Worm (Caenorhabditis elegans) whole organism, mixed stage, embryonic: Measurements from ENCODE around the gene R144.12.

Source experiments
- M03D4.4 ChIP-seq: sonication (generic microtip); optimal IDR thresholded peaks from 2 replicates; lab custom pipeline; 2017; ENCODE audit warnings: mild to moderate bottlenecking, missing genetic modification characterization, missing compliant biosample characterization
- bed-3 ChIP-seq: fragments of 200-800 bp; sonication (Bioruptor generic); optimal IDR thresholded peaks from 3 replicates; lab custom pipeline; 2018; ENCODE audit warnings: mild to moderate bottlenecking, missing genetic modification characterization, moderate library complexity, missing compliant biosample characterization
- blmp-1 ChIP-seq: fragments of 150-350 bp; optimal IDR thresholded peaks from 2 replicates; lab custom pipeline; 2014; ENCODE audit warnings: missing biosample characterization, missing genetic modification characterization
- ceh-39 ChIP-seq: fragments of 150-350 bp; optimal IDR thresholded peaks from 2 replicates; lab custom pipeline; 2014; ENCODE audit warnings: missing biosample characterization, missing genetic modification characterization
- ceh-43 ChIP-seq: fragments of 200-800 bp; sonication (Bioruptor generic); optimal IDR thresholded peaks from 2 replicates; lab custom pipeline; 2018; ENCODE audit warnings: mild to moderate bottlenecking, missing genetic modification characterization, moderate library complexity, missing compliant biosample characterization
- ceh-83 ChIP-seq: fragments of 200-800 bp; sonication (Bioruptor generic); optimal IDR thresholded peaks from 2 replicates; lab custom pipeline; 2018; ENCODE audit warnings: mild to moderate bottlenecking, missing genetic modification characterization, missing compliant biosample characterization
- ces-1 ChIP-seq: fragments of 150-350 bp; optimal IDR thresholded peaks from 2 replicates; lab custom pipeline; 2014; ENCODE audit warnings: missing biosample characterization, missing genetic modification reagents, missing genetic modification characterization
- cnd-1 ChIP-seq: fragments of 200-800 bp; sonication (Bioruptor generic); optimal IDR thresholded peaks from 2 replicates; lab custom pipeline; 2018; ENCODE audit warnings: mild to moderate bottlenecking, missing genetic modification characterization, missing compliant biosample characterization
- drap-1 ChIP-seq: fragments of 200-800 bp; sonication (Bioruptor generic); optimal IDR thresholded peaks from 3 replicates; lab custom pipeline; 2018; ENCODE audit warnings: mild to moderate bottlenecking, missing genetic modification characterization, missing compliant biosample characterization
- elt-1 ChIP-seq: sonication (generic microtip); optimal IDR thresholded peaks from 2 replicates; lab custom pipeline; 2017; ENCODE audit warnings: missing genetic modification characterization, mild to moderate bottlenecking, missing compliant biosample characterization, antibody characterized with exemption, moderate library complexity, borderline replicate concordance; ENCODE audit not compliant: insufficient read depth
- elt-3 ChIP-seq: fragments of 150-350 bp; optimal IDR thresholded peaks from 2 replicates; lab custom pipeline; 2014; ENCODE audit warnings: missing biosample characterization, missing genetic modification characterization
- flh-1 ChIP-seq: fragments of 200-800 bp; sonication (Bioruptor generic); optimal IDR thresholded peaks from 2 replicates; lab custom pipeline; 2018; ENCODE audit warnings: mild to moderate bottlenecking, missing genetic modification characterization, moderate library complexity, missing compliant biosample characterization
- ham-2 ChIP-seq: fragments of 200-800 bp; sonication (Bioruptor generic); optimal IDR thresholded peaks from 2 replicates; lab custom pipeline; 2018; ENCODE audit warnings: mild to moderate bottlenecking, missing genetic modification characterization, missing compliant biosample characterization
- hlh-1 ChIP-seq: fragments of 150-350 bp; optimal IDR thresholded peaks from 2 replicates; lab custom pipeline; 2014; ENCODE audit warnings: missing biosample characterization, missing genetic modification reagents, missing genetic modification characterization
- lin-13 ChIP-seq: fragments of 150-350 bp; optimal IDR thresholded peaks from 2 replicates; lab custom pipeline; 2014; ENCODE audit warnings: missing biosample characterization, missing genetic modification characterization
- lin-32 ChIP-seq: fragments of 200-800 bp; sonication (Bioruptor generic); optimal IDR thresholded peaks from 2 replicates; lab custom pipeline; 2018; ENCODE audit warnings: mild to moderate bottlenecking, missing genetic modification characterization, missing compliant biosample characterization
- lsy-2 ChIP-seq: fragments of 150-350 bp; optimal IDR thresholded peaks from 2 replicates; lab custom pipeline; 2014; ENCODE audit warnings: missing biosample characterization, missing genetic modification characterization
- mab-5 ChIP-seq: fragments of 150-350 bp; optimal IDR thresholded peaks from 2 replicates; lab custom pipeline; 2014; ENCODE audit warnings: missing biosample characterization, missing genetic modification characterization
- mep-1 ChIP-seq: fragments of 150-350 bp; optimal IDR thresholded peaks from 2 replicates; lab custom pipeline; 2017; ENCODE audit warnings: missing biosample characterization, missing genetic modification reagents, missing genetic modification characterization, inconsistent platforms
- mls-2 ChIP-seq: sonication (generic microtip); optimal IDR thresholded peaks from 2 replicates; lab custom pipeline; 2016; ENCODE audit warnings: mild to moderate bottlenecking, missing genetic modification characterization, moderate library complexity, missing compliant biosample characterization
- nhr-12 ChIP-seq: fragments of 150-350 bp; optimal IDR thresholded peaks from 2 replicates; lab custom pipeline; 2014; ENCODE audit warnings: missing biosample characterization, missing genetic modification characterization
- nhr-2 ChIP-seq: fragments of 150-350 bp; optimal IDR thresholded peaks from 2 replicates; lab custom pipeline; 2014; ENCODE audit warnings: missing biosample characterization, missing genetic modification characterization
- nhr-237 ChIP-seq: fragments of 150-350 bp; optimal IDR thresholded peaks from 2 replicates; lab custom pipeline; 2014; ENCODE audit warnings: missing biosample characterization, missing genetic modification characterization
- nhr-28 ChIP-seq: fragments of 150-350 bp; optimal IDR thresholded peaks from 2 replicates; lab custom pipeline; 2014; ENCODE audit warnings: missing biosample characterization, missing genetic modification characterization
- nhr-76 ChIP-seq: sonication (generic microtip); optimal IDR thresholded peaks from 2 replicates; lab custom pipeline; 2017; ENCODE audit warnings: missing biosample characterization, missing genetic modification characterization
- pha-4 ChIP-seq: fragments of 150-350 bp; optimal IDR thresholded peaks from 2 replicates; lab custom pipeline; 2018; ENCODE audit warnings: missing biosample characterization, missing genetic modification reagents, missing genetic modification characterization
- sem-2 ChIP-seq: fragments of 200-800 bp; sonication (Bioruptor generic); optimal IDR thresholded peaks from 2 replicates; lab custom pipeline; 2018; ENCODE audit warnings: mild to moderate bottlenecking, missing genetic modification characterization, missing compliant biosample characterization
- snpc-4 ChIP-seq: fragments of 150-350 bp; optimal IDR thresholded peaks from 2 replicates; lab custom pipeline; 2014; ENCODE audit warnings: missing biosample characterization, missing genetic modification characterization
- sptf-1 ChIP-seq: sonication (generic microtip); optimal IDR thresholded peaks from 2 replicates; lab custom pipeline; 2017; ENCODE audit warnings: mild to moderate bottlenecking, missing genetic modification characterization, moderate library complexity, missing compliant biosample characterization
- tbx-8 ChIP-seq: fragments of 200-800 bp; sonication (Bioruptor generic); optimal IDR thresholded peaks from 2 replicates; lab custom pipeline; 2018; ENCODE audit warnings: mild to moderate bottlenecking, missing genetic modification characterization, moderate library complexity, missing compliant biosample characterization
- unc-120 ChIP-seq: sonication (generic microtip); optimal IDR thresholded peaks from 2 replicates; lab custom pipeline; 2017; ENCODE audit warnings: missing genetic modification characterization, missing compliant biosample characterization; ENCODE audit not compliant: poor library complexity, severe bottlenecking
- unc-39 ChIP-seq: fragments of 150-350 bp; optimal IDR thresholded peaks from 2 replicates; lab custom pipeline; 2014; ENCODE audit warnings: missing biosample characterization, missing genetic modification characterization
- unc-62 ChIP-seq: fragments of 150-350 bp; optimal IDR thresholded peaks from 2 replicates; lab custom pipeline; 2014; ENCODE audit warnings: missing biosample characterization, missing genetic modification reagents, missing genetic modification characterization
- zip-8 ChIP-seq: fragments of 150-350 bp; optimal IDR thresholded peaks from 2 replicates; lab custom pipeline; 2014; ENCODE audit warnings: missing biosample characterization, missing genetic modification characterization
- ztf-11 ChIP-seq: fragments of 150-350 bp; optimal IDR thresholded peaks from 2 replicates; lab custom pipeline; 2014; ENCODE audit warnings: missing biosample characterization, missing genetic modification characterization

R144.12 gene

DNA sequence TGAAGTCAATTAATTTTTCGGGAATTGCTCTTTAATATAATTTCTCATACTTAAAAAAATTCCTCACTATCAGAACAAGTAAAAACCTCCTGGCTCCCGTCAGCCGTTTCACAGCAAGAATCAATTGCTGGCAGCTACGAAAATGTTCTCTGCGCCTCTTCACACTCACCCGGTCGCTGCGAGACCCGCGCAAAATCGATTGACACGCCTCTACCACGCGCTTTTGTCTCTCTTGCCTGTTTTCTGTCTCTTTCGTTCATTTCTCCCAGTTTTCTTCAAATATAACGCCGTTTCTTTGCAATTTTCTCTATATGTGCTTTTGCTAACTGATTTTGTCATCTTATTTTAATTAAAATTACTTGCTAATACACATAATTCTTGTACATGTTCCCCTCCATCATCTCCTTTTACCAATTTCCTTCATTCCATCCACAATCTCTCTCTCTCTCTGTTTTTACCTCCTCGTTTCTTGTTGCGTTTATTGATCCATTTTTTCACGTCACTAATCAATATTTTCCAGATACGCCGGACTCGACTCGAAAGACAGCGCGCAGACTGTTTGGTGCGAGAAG is 17.7 kb upstream of the R144.12 start, which contains the start of gene pcf-11:
pcf-11 (plus strand) TSS at position 522 of the 572 bp plus-strand sequence.
- TF ChIP-seq drap-1 (GFP tag; lab: Kevin White, UChicago) (no peak), lin-32 (GFP tag; lab: Kevin White, UChicago) (peak; percentile 14), unc-62 (GFP tag; lab: Kevin White, UChicago) (peak; percentile 3), hlh-1 (tag; lab: Kevin White, UChicago) (peak; percentile 61), ceh-83 (GFP tag; lab: Kevin White, UChicago) (peak; percentile 70), zip-8 (tag; lab: Kevin White, UChicago) (no peak), nhr-12 (tag; lab: Kevin White, UChicago) (no peak), elt-3 (tag; lab: Kevin White, UChicago) (no peak), sptf-1 (tag; lab: Kevin White, UChicago) (no peak), sem-2 (GFP tag; lab: Kevin White, UChicago) (no peak), ceh-39 (peak; percentile 84), tbx-8 (no peak), ham-2 (GFP tag; lab: Kevin White, UChicago) (peak; percentile 27), M03D4.4 (tag; lab: Kevin White, UChicago) (no peak), mls-2 (tag; lab: Kevin White, UChicago) (no peak), lsy-2 (tag; lab: Kevin White, UChicago) (peak; percentile 23), unc-120 (tag; lab: Kevin White, UChicago) (peak; percentile 13), nhr-76 (tag; lab: Kevin White, UChicago) (no peak), unc-39 (tag; lab: Kevin White, UChicago) (no peak), ztf-11 (tag; lab: Kevin White, UChicago) (no peak), ces-1 (GFP tag; lab: Kevin White, UChicago) (peak; percentile 43), blmp-1 (tag; lab: Kevin White, UChicago) (no peak), nhr-28 (tag; lab: Kevin White, UChicago) (no peak), flh-1 (GFP tag; lab: Kevin White, UChicago) (no peak), mab-5 (tag; lab: Kevin White, UChicago) (no peak), bed-3 (GFP tag; lab: Kevin White, UChicago) (no peak), cnd-1 (tag; lab: Kevin White, UChicago) (no peak), pha-4 (no peak), elt-1 (tag; lab: Kevin White, UChicago) (no peak), nhr-2 (no peak), nhr-237 (tag; lab: Kevin White, UChicago) (no peak), mep-1 (peak; percentile 1), snpc-4 (no peak), ceh-43 (GFP tag; lab: Kevin White, UChicago) (no peak), lin-13 (tag; lab: Kevin White, UChicago) (no peak)

DNA sequence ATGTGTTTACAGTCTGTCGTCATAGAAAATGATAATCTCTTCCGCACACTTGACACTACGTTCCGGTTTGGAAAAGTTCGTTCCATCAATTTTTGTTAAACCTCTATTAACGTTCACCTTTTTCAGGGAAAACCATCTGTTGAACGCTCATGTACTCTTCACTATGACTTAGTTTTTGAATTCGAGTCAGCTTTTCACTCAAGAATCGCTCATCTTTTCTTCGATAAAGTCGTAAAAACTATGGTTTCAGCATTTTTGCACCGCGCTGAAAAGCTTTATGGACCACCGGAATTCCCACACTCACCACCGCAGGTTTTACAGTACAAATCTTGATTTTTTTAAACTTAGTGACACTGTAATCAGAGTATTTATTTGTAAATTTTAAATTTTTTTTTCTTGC is 16.9 kb upstream of the R144.12 start:
- no peak for TF ChIP-seq elt-3 (tag; lab: Kevin White, UChicago)

DNA sequence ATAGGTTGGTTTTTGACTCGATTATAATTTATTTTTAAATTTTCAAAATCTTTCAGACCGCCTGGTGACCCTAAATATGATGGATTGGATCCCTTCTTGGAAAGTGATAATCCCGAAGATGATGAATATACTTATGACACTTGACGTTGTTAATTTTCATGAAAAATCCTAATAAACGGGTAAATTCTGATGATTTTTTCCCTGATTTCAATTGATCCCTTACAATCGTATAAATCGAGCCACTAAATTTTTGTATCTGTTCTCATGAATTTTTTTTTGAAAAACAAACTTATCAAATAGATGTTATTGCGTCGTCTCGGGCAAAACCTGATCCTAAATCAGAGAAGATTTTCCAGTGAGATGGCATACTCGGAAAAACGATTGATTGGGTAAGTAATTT is 16.2 kb upstream of the R144.12 start, which contains the start of gene R144.13:
R144.13 (plus strand) TSS at position 301 of the 400 bp plus-strand sequence.
- no peak for TF ChIP-seq lin-13 (tag; lab: Kevin White, UChicago)
- TF ChIP-seq sptf-1 (tag; lab: Kevin White, UChicago), result no peak
- no peak for TF ChIP-seq zip-8 (tag; lab: Kevin White, UChicago)
- no peak for TF ChIP-seq sem-2 (GFP tag; lab: Kevin White, UChicago)
- no peak for TF ChIP-seq ces-1 (GFP tag; lab: Kevin White, UChicago)
- no peak for TF ChIP-seq nhr-12 (tag; lab: Kevin White, UChicago)
- no peak for TF ChIP-seq bed-3 (GFP tag; lab: Kevin White, UChicago)
- TF ChIP-seq ceh-43 (GFP tag; lab: Kevin White, UChicago), result no peak
- no peak for TF ChIP-seq blmp-1 (tag; lab: Kevin White, UChicago)
- TF ChIP-seq snpc-4, result no peak
- no peak for TF ChIP-seq nhr-237 (tag; lab: Kevin White, UChicago)
- no peak for TF ChIP-seq ceh-39
- no peak for TF ChIP-seq mep-1
- no peak for TF ChIP-seq lin-32 (GFP tag; lab: Kevin White, UChicago)
- TF ChIP-seq drap-1 (GFP tag; lab: Kevin White, UChicago), result no peak
